Fruit fly (Drosophila melanogaster) whole organism, adult: ENCODE results near the gene D12.
A peak's percentile ranks its signal among the peaks of the same experiment; 100 is the strongest.

ENCODE experiments used
- CG11617 ChIP-seq: fragments of 200-800 bp; sonication (Bioruptor generic); optimal IDR thresholded peaks from 2 replicates; lab custom pipeline; 2017; ENCODE audit warnings: mild to moderate bottlenecking, missing biosample characterization, missing genetic modification reagents, missing genetic modification characterization
- CG12768 ChIP-seq: fragments of 200-800 bp; sonication (Bioruptor generic); optimal IDR thresholded peaks from 2 replicates; lab custom pipeline; 2017; ENCODE audit warnings: missing biosample characterization, missing genetic modification characterization, mild to moderate bottlenecking, moderate library complexity, missing genetic modification reagents
- CG14711 ChIP-seq: fragments of 200-800 bp; sonication (Bioruptor generic); optimal IDR thresholded peaks from 2 replicates; lab custom pipeline; 2018; ENCODE audit warnings: missing biosample characterization, mild to moderate bottlenecking, missing genetic modification characterization, moderate library complexity
- CG1620 ChIP-seq: fragments of 200-800 bp; sonication (Bioruptor generic); optimal IDR thresholded peaks from 2 replicates; lab custom pipeline; 2016; ENCODE audit warnings: missing biosample characterization, missing genetic modification characterization
- CG33017 ChIP-seq: fragments of 200-800 bp; sonication (Bioruptor generic); optimal IDR thresholded peaks from 2 replicates; lab custom pipeline; 2018; ENCODE audit warnings: missing biosample characterization, mild to moderate bottlenecking, missing genetic modification characterization, moderate library complexity
- CG5204 ChIP-seq: fragments of 200-800 bp; sonication (Bioruptor generic); optimal IDR thresholded peaks from 2 replicates; lab custom pipeline; 2016; ENCODE audit warnings: missing biosample characterization, missing genetic modification characterization
- CG7045 ChIP-seq: fragments of 200-800 bp; sonication (Bioruptor generic); optimal IDR thresholded peaks from 2 replicates; lab custom pipeline; 2017; ENCODE audit warnings: missing biosample characterization, mild to moderate bottlenecking, missing genetic modification characterization
- CG7101 ChIP-seq: fragments of 200-800 bp; sonication (Bioruptor generic); optimal IDR thresholded peaks from 2 replicates; lab custom pipeline; 2018; ENCODE audit warnings: missing biosample characterization, mild to moderate bottlenecking, missing genetic modification characterization, moderate library complexity
- Clk ChIP-seq: fragments of 200-800 bp; sonication (Bioruptor generic); optimal IDR thresholded peaks from 2 replicates; lab custom pipeline; 2017; ENCODE audit warnings: missing biosample characterization, missing genetic modification characterization
- Crg-1 ChIP-seq: fragments of 200-800 bp; sonication (Bioruptor generic); optimal IDR thresholded peaks from 2 replicates; lab custom pipeline; 2016; ENCODE audit warnings: missing biosample characterization, missing genetic modification characterization
- Hr96 ChIP-seq: fragments of 200-800 bp; sonication (Bioruptor generic); optimal IDR thresholded peaks from 2 replicates; lab custom pipeline; 2016; ENCODE audit warnings: missing biosample characterization, missing genetic modification characterization
- Mnt ChIP-seq: fragments of 200-800 bp; sonication (Bioruptor generic); optimal IDR thresholded peaks from 2 replicates; lab custom pipeline; 2016; ENCODE audit warnings: missing biosample characterization, mild to moderate bottlenecking, missing genetic modification characterization
- bab1 ChIP-seq: fragments of 200-800 bp; sonication (Bioruptor generic); optimal IDR thresholded peaks from 3 replicates; lab custom pipeline; 2019; ENCODE audit warnings: missing biosample characterization, mild to moderate bottlenecking, missing genetic modification characterization, moderate library complexity
- cic ChIP-seq: fragments of 200-800 bp; sonication (Bioruptor generic); optimal IDR thresholded peaks from 2 replicates; lab custom pipeline; 2017; ENCODE audit warnings: missing biosample characterization, mild to moderate bottlenecking, missing genetic modification characterization, moderate library complexity
- kay ChIP-seq: fragments of 200-800 bp; sonication (Bioruptor generic); peaks from one replicate; lab custom pipeline; 2016; ENCODE audit warnings: missing biosample characterization, missing genetic modification characterization, borderline replicate concordance
- ovo ChIP-seq: fragments of 200-800 bp; sonication (Bioruptor generic); optimal IDR thresholded peaks from 2 replicates; lab custom pipeline; 2016; ENCODE audit warnings: missing biosample characterization, missing genetic modification characterization
- pad ChIP-seq: fragments of 200-800 bp; sonication (Bioruptor generic); optimal IDR thresholded peaks from 3 replicates; lab custom pipeline; 2017; ENCODE audit warnings: missing biosample characterization, missing genetic modification characterization, mild to moderate bottlenecking, moderate library complexity, missing genetic modification reagents
- tj ChIP-seq: fragments of 200-800 bp; sonication (Bioruptor generic); optimal IDR thresholded peaks from 3 replicates; lab custom pipeline; 2017; ENCODE audit warnings: missing biosample characterization, mild to moderate bottlenecking, missing genetic modification characterization, moderate library complexity
- toe ChIP-seq: fragments of 200-800 bp; sonication (Bioruptor generic); optimal IDR thresholded peaks from 2 replicates; lab custom pipeline; 2016; ENCODE audit warnings: missing biosample characterization, missing genetic modification characterization

The D12 gene

dm6 chr2L:8394840-8395239, 42.3 kb downstream of the D12 start, which contains the start of gene Peritrophin-15b:
TSS of gene Peritrophin-15b (minus strand) at chr2L:8394940.
- TF ChIP-seq Crg-1 (GFP tag; lab: Kevin White, UChicago) (no peak), tj (GFP tag; lab: Kevin White, UChicago) (no peak), ovo (GFP tag; lab: Kevin White, UChicago) (no peak), toe (GFP tag; lab: Kevin White, UChicago) (no peak), CG12768 (GFP tag; lab: Kevin White, UChicago) (no peak), Hr96 (GFP tag; lab: Kevin White, UChicago) (no peak), CG7045 (no peak), kay (GFP tag; lab: Kevin White, UChicago) (no peak), pad (GFP tag; lab: Kevin White, UChicago) (no peak), CG1620 (GFP tag; lab: Kevin White, UChicago) (no peak)

- no peak for TF ChIP-seq pad (GFP tag; lab: Kevin White, UChicago)
- no peak for TF ChIP-seq CG14711 (tag; lab: Kevin White, UChicago)
- no peak for TF ChIP-seq bab1 (GFP tag; lab: Kevin White, UChicago)
- TF ChIP-seq CG7045 = no peak
- no peak for TF ChIP-seq tj (GFP tag; lab: Kevin White, UChicago)
- TF ChIP-seq Crg-1 (GFP tag; lab: Kevin White, UChicago) = no peak
- no peak for TF ChIP-seq toe (GFP tag; lab: Kevin White, UChicago)
- TF ChIP-seq ovo (GFP tag; lab: Kevin White, UChicago) = no peak
- TF ChIP-seq Clk (GFP tag; lab: Kevin White, UChicago) = no peak
- no peak for TF ChIP-seq CG5204
- TF ChIP-seq CG7101 (tag; lab: Kevin White, UChicago) = no peak
- TF ChIP-seq CG12768 (GFP tag; lab: Kevin White, UChicago) = no peak
Measured at dm6 chr2L:8394180-8394579, 43.0 kb downstream of the D12 start, which contains the start of gene lectin-29Ca. TSS of gene lectin-29Ca (minus strand) at chr2L:8394280.

DNA sequence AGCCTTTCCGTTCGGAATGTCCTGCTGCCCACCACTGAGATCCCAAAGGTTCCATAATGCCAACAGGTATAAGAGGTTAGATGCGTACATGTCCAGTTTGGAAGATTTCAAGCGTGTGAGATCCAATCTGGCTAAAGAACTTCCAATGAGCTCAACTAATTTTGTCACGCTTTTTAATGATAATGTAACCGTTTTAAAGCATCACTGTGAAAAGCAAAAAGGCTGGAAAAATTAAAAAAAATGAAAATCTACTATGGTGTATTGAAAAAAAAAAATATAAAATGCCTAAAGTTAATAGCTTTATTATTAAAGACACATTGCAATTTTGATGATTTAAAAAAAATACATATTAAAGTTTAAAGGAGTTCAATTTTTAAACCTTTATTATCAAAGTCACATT, 44.0 kb downstream of the D12 start, which contains the start of gene Acp29AB:
TSS of gene Acp29AB (minus strand) at position 101 of the 400 bp plus-strand sequence.
- TF ChIP-seq kay (GFP tag; lab: Kevin White, UChicago) (peak; percentile 62), pad (GFP tag; lab: Kevin White, UChicago) (no peak), cic (GFP tag; lab: Kevin White, UChicago) (no peak), bab1 (GFP tag; lab: Kevin White, UChicago) (no peak)

- TF ChIP-seq ovo (GFP tag; lab: Kevin White, UChicago) = no peak
- TF ChIP-seq Mnt (GFP tag; lab: Kevin White, UChicago) = no peak
- no peak for TF ChIP-seq CG1620 (GFP tag; lab: Kevin White, UChicago)
- TF ChIP-seq Crg-1 (GFP tag; lab: Kevin White, UChicago) = no peak
- TF ChIP-seq CG11617 (GFP tag; lab: Kevin White, UChicago) = no peak
- no peak for TF ChIP-seq Hr96 (GFP tag; lab: Kevin White, UChicago)
- TF ChIP-seq Clk (GFP tag; lab: Kevin White, UChicago) = no peak
Measured at dm6 chr2L:8392298-8392697, 44.9 kb downstream of the D12 start, which contains the start of gene CG42820. TSS of gene CG42820 (minus strand) at chr2L:8392398.

DNA sequence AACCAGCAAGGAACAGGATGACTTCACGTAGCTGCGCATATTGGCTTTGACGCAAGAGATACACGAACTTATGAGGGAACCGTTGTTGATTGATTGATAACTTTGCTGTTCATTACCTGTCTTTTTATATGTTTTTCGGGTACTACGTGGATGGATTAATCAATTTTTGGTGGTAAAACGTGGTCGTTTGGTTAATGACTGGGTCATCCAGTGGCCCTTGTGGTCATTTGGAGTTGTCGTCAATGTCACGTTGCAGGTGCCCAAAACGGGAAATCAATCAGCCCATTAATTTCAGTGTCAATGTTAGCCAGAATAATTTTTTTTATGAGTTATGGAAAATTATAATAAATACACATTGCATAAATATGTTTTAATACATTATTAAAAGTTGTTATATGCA, 47.9 kb downstream of the D12 start, which contains the start of gene CG42819:
TSS of gene CG42819 (minus strand) at position 101 of the 400 bp plus-strand sequence.
- TF ChIP-seq tj (GFP tag; lab: Kevin White, UChicago) (no peak), CG14711 (tag; lab: Kevin White, UChicago) (no peak), Clk (GFP tag; lab: Kevin White, UChicago) (no peak), Crg-1 (GFP tag; lab: Kevin White, UChicago) (no peak), CG33017 (no peak), CG5204 (no peak), pad (GFP tag; lab: Kevin White, UChicago) (no peak), kay (GFP tag; lab: Kevin White, UChicago) (no peak), Mnt (GFP tag; lab: Kevin White, UChicago) (no peak), Hr96 (GFP tag; lab: Kevin White, UChicago) (no peak), CG11617 (GFP tag; lab: Kevin White, UChicago) (no peak), CG1620 (GFP tag; lab: Kevin White, UChicago) (no peak), CG12768 (GFP tag; lab: Kevin White, UChicago) (no peak), CG7101 (tag; lab: Kevin White, UChicago) (no peak), CG7045 (no peak), bab1 (GFP tag; lab: Kevin White, UChicago) (no peak), ovo (GFP tag; lab: Kevin White, UChicago) (no peak), cic (GFP tag; lab: Kevin White, UChicago) (no peak), toe (GFP tag; lab: Kevin White, UChicago) (no peak)

DNA sequence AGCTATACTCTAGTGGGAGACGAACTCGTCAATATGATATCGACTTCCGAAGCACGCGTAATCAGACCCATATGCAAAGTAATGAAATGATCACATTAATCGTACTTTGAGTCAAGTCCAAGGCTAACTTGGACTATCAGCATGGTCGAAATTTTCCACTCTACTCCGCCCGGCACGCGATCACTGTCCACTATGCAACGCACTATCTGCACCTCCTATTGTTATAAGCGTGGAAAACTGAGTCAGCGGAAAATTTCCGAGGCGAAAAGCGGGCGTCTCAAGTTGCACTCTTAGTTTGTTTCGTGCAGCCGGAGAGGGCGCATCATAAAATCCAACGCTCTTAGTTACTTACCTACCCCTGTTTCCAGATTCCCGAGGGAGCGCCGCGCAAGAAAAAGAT, 51.3 kb downstream of the D12 start:
- TF ChIP-seq tj (GFP tag; lab: Kevin White, UChicago) (peak; percentile 91), pad (GFP tag; lab: Kevin White, UChicago) (no peak)

DNA sequence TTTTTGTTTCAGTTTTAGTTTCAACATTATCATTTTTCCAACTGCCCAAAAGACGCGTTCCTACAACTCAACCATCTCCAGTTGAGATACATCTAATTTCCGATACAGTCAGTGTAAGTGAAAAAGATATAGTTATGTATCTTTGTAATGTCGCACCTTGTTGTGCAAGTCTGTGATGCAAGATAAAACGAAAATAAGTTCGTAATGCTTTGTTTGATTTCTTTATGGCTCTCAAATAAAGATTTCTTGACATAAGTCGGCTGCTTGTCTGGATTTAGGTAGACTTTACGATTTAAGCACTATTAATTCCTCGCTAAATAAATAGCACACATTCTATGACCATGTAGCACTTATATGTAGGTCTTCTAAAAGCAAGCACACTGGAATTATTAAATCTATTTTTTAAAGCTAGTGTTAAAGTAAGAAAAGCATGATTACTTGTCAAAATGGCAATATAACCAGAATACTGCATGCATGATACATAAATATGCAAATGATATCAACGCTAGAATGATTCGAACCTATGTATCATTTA, 52.1 kb downstream of the D12 start:
- TF ChIP-seq cic (GFP tag; lab: Kevin White, UChicago) = peak; percentile 2
- no peak for TF ChIP-seq pad (GFP tag; lab: Kevin White, UChicago)
- peak; percentile 92 for TF ChIP-seq kay (GFP tag; lab: Kevin White, UChicago)
- peak; percentile 62 for TF ChIP-seq CG7045
- TF ChIP-seq CG14711 (tag; lab: Kevin White, UChicago) = peak; percentile 6
- TF ChIP-seq CG7101 (tag; lab: Kevin White, UChicago) = peak; percentile 12
